Worm (Caenorhabditis elegans) whole organism, L2 larva: ENCODE data around the gene Y69A2AR.18.

Experiments used
- ama-1 ChIP-seq: fragments of 150-350 bp; optimal IDR thresholded peaks from 2 replicates; lab custom pipeline; 2018; ENCODE audit warnings: inconsistent platforms
- fos-1 ChIP-seq: fragments of 150-350 bp; optimal IDR thresholded peaks from 2 replicates; lab custom pipeline; 2014; ENCODE audit warnings: missing biosample characterization, missing genetic modification characterization
- lsy-2 ChIP-seq, 2 experiments: fragments of 150-350 bp in 1 of 2; sonication (generic microtip) in 1 of 2; optimal IDR thresholded peaks; 2 replicates each; lab custom pipeline; 2014 to 2017; ENCODE audit warnings: missing biosample characterization in 2 of 2, missing genetic modification characterization in 2 of 2
- mab-5 ChIP-seq: fragments of 150-350 bp; optimal IDR thresholded peaks from 2 replicates; lab custom pipeline; 2014; ENCODE audit warnings: missing biosample characterization, missing genetic modification characterization
- nhr-11 ChIP-seq: fragments of 150-350 bp; optimal IDR thresholded peaks from 2 replicates; lab custom pipeline; 2014; ENCODE audit warnings: missing biosample characterization, missing genetic modification characterization
- nhr-25 ChIP-seq: fragments of 150-350 bp; sonication (generic microtip); optimal IDR thresholded peaks from 3 replicates; lab custom pipeline; 2014; ENCODE audit warnings: missing biosample characterization, missing genetic modification characterization
- nhr-77 ChIP-seq: fragments of 150-350 bp; optimal IDR thresholded peaks from 2 replicates; lab custom pipeline; 2014; ENCODE audit warnings: missing biosample characterization, missing genetic modification characterization
- skn-1 ChIP-seq: sonication (generic microtip); optimal IDR thresholded peaks from 2 replicates; lab custom pipeline; 2017; ENCODE audit warnings: missing biosample characterization, missing genetic modification characterization
- sma-3 ChIP-seq: sonication (generic microtip); optimal IDR thresholded peaks from 2 replicates; lab custom pipeline; 2016; ENCODE audit warnings: missing genetic modification reagents, missing genetic modification characterization, missing compliant biosample characterization
- snpc-4 ChIP-seq: fragments of 150-350 bp; optimal IDR thresholded peaks from 2 replicates; lab custom pipeline; 2014; ENCODE audit warnings: missing biosample characterization, missing genetic modification characterization
- unc-39 ChIP-seq: fragments of 150-350 bp; optimal IDR thresholded peaks from 2 replicates; lab custom pipeline; 2014; ENCODE audit warnings: missing biosample characterization, missing genetic modification characterization
- ztf-4 ChIP-seq: fragments of 150-350 bp; optimal IDR thresholded peaks from 2 replicates; lab custom pipeline; 2014; ENCODE audit warnings: missing biosample characterization, missing genetic modification characterization

ce11 chrIV:2495118-2495785, at the start of gene Y69A2AR.18, which contains the start of gene ccdc-12:
- TF ChIP-seq nhr-25 (tag; lab: Kevin White, UChicago), result no peak
- no peak for TF ChIP-seq nhr-77 (tag; lab: Kevin White, UChicago)
- TF ChIP-seq nhr-11 (tag; lab: Kevin White, UChicago), result no peak
- peak; percentile 96 to 98 for TF ChIP-seq lsy-2 (tag; optimal IDR thresholded peaks at IDR 0.05; lab: Kevin White, UChicago)
- peak; percentile 15 for TF ChIP-seq mab-5
- no peak for TF ChIP-seq unc-39 (tag; lab: Kevin White, UChicago)
- TF ChIP-seq skn-1 (tag; lab: Kevin White, UChicago), result no peak
- TF ChIP-seq sma-3 (GFP tag; lab: Kevin White, UChicago), result peak; percentile 55
- TF ChIP-seq fos-1 (tag; lab: Kevin White, UChicago), result peak; percentile 3
- peak; percentile 18 for TF ChIP-seq snpc-4 (tag; lab: Kevin White, UChicago)
- TF ChIP-seq ama-1 (lab: Kevin White, UChicago), result no peak
- no peak for TF ChIP-seq ztf-4
